Worm (Caenorhabditis elegans) whole organism, L4 larva: ENCODE results near the gene srw-98.

Source experiments
- F44E2.7 ChIP-seq: fragments of 200-800 bp; sonication (Bioruptor generic); IDR thresholded peaks from 2 replicates; pipeline ENCODE4 v2.1.2; 2022; ENCODE audit warnings: missing genetic modification characterization, missing compliant biosample characterization
- aly-2 ChIP-seq: sonication (generic microtip); optimal IDR thresholded peaks from 2 replicates; lab custom pipeline; 2018; ENCODE audit warnings: missing biosample characterization, missing genetic modification characterization
- ama-1 ChIP-seq: fragments of 150-350 bp; optimal IDR thresholded peaks from 2 replicates; lab custom pipeline; 2014; ENCODE audit warnings: inconsistent platforms, mixed read lengths
- ceh-44 ChIP-seq: fragments of 200-800 bp; sonication (Bioruptor generic); IDR thresholded peaks from 2 replicates; pipeline ENCODE4 v1.3.6; 2022; ENCODE audit warnings: missing genetic modification reagents, missing genetic modification characterization, missing compliant biosample characterization
- cey-2 ChIP-seq: sonication (generic microtip); optimal IDR thresholded peaks from 3 replicates; lab custom pipeline; 2017; ENCODE audit warnings: missing genetic modification characterization, mild to moderate bottlenecking, missing compliant biosample characterization, antibody characterized with exemption, borderline replicate concordance; ENCODE audit not compliant: insufficient read depth
- daf-12 ChIP-seq: fragments of 150-350 bp; optimal IDR thresholded peaks from 2 replicates; lab custom pipeline; 2014; ENCODE audit warnings: missing biosample characterization, missing genetic modification reagents, missing genetic modification characterization
- duxl-1 ChIP-seq: sonication (generic microtip); optimal IDR thresholded peaks from 2 replicates; lab custom pipeline; 2016; ENCODE audit warnings: mild to moderate bottlenecking, missing genetic modification characterization, moderate library complexity, missing compliant biosample characterization; ENCODE audit not compliant: poor library complexity
- nhr-237 ChIP-seq: sonication (generic microtip); optimal IDR thresholded peaks from 2 replicates; lab custom pipeline; 2017; ENCODE audit warnings: missing biosample characterization, missing genetic modification characterization
- unc-62 ChIP-seq, 3 experiments: fragments of 150-350 bp in 1 of 3; sonication (generic microtip); optimal IDR thresholded peaks in 2 of 3; peaks in 1 of 3; 1 replicate in 1 of 3; 2 replicates in 2 of 3; lab custom pipeline; 2014 to 2017; ENCODE audit warnings: missing biosample characterization in 3 of 3, missing genetic modification characterization in 3 of 3, missing genetic modification reagents in 3 of 3, missing genotype in 1 of 3
- ztf-11 ChIP-seq: fragments of 150-350 bp; optimal IDR thresholded peaks from 2 replicates; lab custom pipeline; 2014; ENCODE audit warnings: missing biosample characterization, missing genetic modification characterization

DNA sequence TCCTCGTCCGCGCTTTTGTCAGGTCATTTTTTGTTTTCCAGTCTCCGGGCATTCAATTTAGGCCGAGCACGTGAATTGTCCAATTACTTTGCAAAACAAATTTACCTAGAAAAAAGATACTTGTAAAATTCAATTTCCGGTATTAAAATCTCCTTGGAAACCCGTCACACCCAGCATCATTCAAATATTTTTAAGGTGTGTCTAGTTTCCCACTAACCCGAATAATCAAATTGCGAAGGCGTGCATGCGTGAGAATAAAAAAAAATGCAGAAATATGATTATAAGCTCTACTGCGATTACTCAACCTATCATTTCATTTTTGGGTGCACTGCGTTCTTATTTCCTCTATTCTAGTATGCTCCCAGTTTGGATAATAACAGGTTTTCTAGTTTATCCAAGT is 23.3 kb downstream of the srw-98 start, which contains the start of gene irld-11:
- TF ChIP-seq aly-2 (tag; lab: Kevin White, UChicago) (no peak), unc-62 (GFP tag; optimal IDR thresholded peaks at IDR 0.05 in 1 of 2; lab: Kevin White, UChicago) (no peak), unc-62 (tag; optimal IDR thresholded peaks at IDR 0.05; lab: Kevin White, UChicago) (no peak), nhr-237 (no peak), ama-1 (no peak), daf-12 (no peak), ztf-11 (tag; lab: Kevin White, UChicago) (no peak), F44E2.7 (GFP tag; lab: Robert Waterston, UW) (no peak), ceh-44 (no peak), duxl-1 (tag; lab: Kevin White, UChicago) (no peak), cey-2 (tag; lab: Kevin White, UChicago) (no peak)
